Worm (Caenorhabditis elegans) whole organism, L4 larva: ENCODE data around the gene R07B7.9.

Experiments used
- D1046.2 ChIP-seq: fragments of 200-800 bp; sonication (Bioruptor generic); IDR thresholded peaks from 2 replicates; pipeline ENCODE4 v1.3.6; 2022; ENCODE audit warnings: missing genetic modification characterization, missing compliant biosample characterization
- F10B5.3 ChIP-seq: sonication (generic microtip); optimal IDR thresholded peaks from 2 replicates; lab custom pipeline; 2016; ENCODE audit warnings: mild to moderate bottlenecking, missing genetic modification characterization, missing compliant biosample characterization
- F37D6.2 ChIP-seq: sonication (generic microtip); optimal IDR thresholded peaks from 2 replicates; lab custom pipeline; 2016; ENCODE audit warnings: mild to moderate bottlenecking, missing genetic modification characterization, missing compliant biosample characterization
- F49E8.2 ChIP-seq: sonication (generic microtip); optimal IDR thresholded peaks from 2 replicates; lab custom pipeline; 2016; ENCODE audit warnings: missing compliant biosample characterization, mild to moderate bottlenecking, missing genetic modification characterization, borderline replicate concordance
- T26A8.4 ChIP-seq: fragments of 200-800 bp; sonication (Bioruptor generic); IDR thresholded peaks from 2 replicates; pipeline ENCODE4 v1.3.6; 2022; ENCODE audit warnings: missing genetic modification characterization, missing compliant biosample characterization
- Y105C5A.15 ChIP-seq: fragments of 200-800 bp; sonication (Bioruptor generic); IDR thresholded peaks from 2 replicates; pipeline ENCODE4 v1.3.6; 2022; ENCODE audit warnings: missing genetic modification characterization, missing compliant biosample characterization
- Y48G9A.11 ChIP-seq: fragments of 200-800 bp; sonication (Bioruptor generic); IDR thresholded peaks from 2 replicates; pipeline ENCODE4 v1.3.6; 2022; ENCODE audit warnings: missing genetic modification reagents, missing genetic modification characterization, missing compliant biosample characterization
- ZK546.5 ChIP-seq, 2 experiments: sonication (generic microtip); optimal IDR thresholded peaks; 2 replicates each; lab custom pipeline; 2017; ENCODE audit warnings: missing biosample characterization in 2 of 2, missing genetic modification characterization in 2 of 2
- aly-2 ChIP-seq: sonication (generic microtip); optimal IDR thresholded peaks from 2 replicates; lab custom pipeline; 2018; ENCODE audit warnings: missing biosample characterization, missing genetic modification characterization
- ama-1 ChIP-seq: fragments of 150-350 bp; optimal IDR thresholded peaks from 2 replicates; lab custom pipeline; 2014; ENCODE audit warnings: inconsistent platforms, mixed read lengths
- arid-1 ChIP-seq: fragments of 200-800 bp; sonication (Bioruptor generic); conservative IDR thresholded peaks from 2 replicates; pipeline ENCODE4 v1.3.6; 2022; ENCODE audit warnings: missing genetic modification reagents, missing genetic modification characterization, missing compliant biosample characterization
- ceh-28 ChIP-seq: fragments of 150-350 bp; optimal IDR thresholded peaks from 2 replicates; lab custom pipeline; 2014; ENCODE audit warnings: missing biosample characterization, missing genetic modification reagents, missing genetic modification characterization
- ceh-32 ChIP-seq: sonication (generic microtip); optimal IDR thresholded peaks from 2 replicates; lab custom pipeline; 2016; ENCODE audit warnings: mild to moderate bottlenecking, missing genetic modification characterization, missing compliant biosample characterization; ENCODE audit not compliant: poor library complexity
- ceh-44 ChIP-seq: fragments of 200-800 bp; sonication (Bioruptor generic); IDR thresholded peaks from 2 replicates; pipeline ENCODE4 v1.3.6; 2022; ENCODE audit warnings: missing genetic modification reagents, missing genetic modification characterization, missing compliant biosample characterization
- ceh-82 ChIP-seq: sonication (generic microtip); optimal IDR thresholded peaks from 2 replicates; lab custom pipeline; 2017; ENCODE audit warnings: missing biosample characterization, missing genetic modification characterization
- ces-1 ChIP-seq: fragments of 150-350 bp; sonication (generic microtip); optimal IDR thresholded peaks from 4 replicates; lab custom pipeline; 2014; ENCODE audit warnings: missing biosample characterization, missing genetic modification reagents, missing genetic modification characterization
- ctbp-1 ChIP-seq: fragments of 200-800 bp; sonication (Bioruptor generic); IDR thresholded peaks from 2 replicates; pipeline ENCODE4 v1.3.6; 2022; ENCODE audit warnings: missing genetic modification reagents, missing genetic modification characterization, missing compliant biosample characterization
- daf-16 ChIP-seq, 3 experiments: sonication (generic microtip); optimal IDR thresholded peaks; 2 replicates each; lab custom pipeline; 2016 to 2017; ENCODE audit warnings: missing genetic modification characterization in 3 of 3, missing genetic modification reagents in 3 of 3, mild to moderate bottlenecking in 2 of 3, missing compliant biosample characterization in 2 of 3, missing biosample characterization in 1 of 3, moderate library complexity in 1 of 3
- daf-8 ChIP-seq: fragments of 200-800 bp; sonication (Bioruptor generic); IDR thresholded peaks from 2 replicates; pipeline ENCODE4 v1.3.6; 2022; ENCODE audit warnings: missing genetic modification characterization, missing compliant biosample characterization
- dmd-6 ChIP-seq: fragments of 200-800 bp; sonication (Bioruptor generic); IDR thresholded peaks from 2 replicates; pipeline ENCODE4 v1.3.6; 2022; ENCODE audit warnings: missing genetic modification reagents, missing genetic modification characterization, missing compliant biosample characterization
- dmd-8 ChIP-seq: fragments of 200-800 bp; sonication (Bioruptor generic); IDR thresholded peaks from 2 replicates; pipeline ENCODE4 v1.3.6; 2022; ENCODE audit warnings: missing genetic modification characterization, missing compliant biosample characterization
- dmd-9 ChIP-seq: fragments of 200-800 bp; sonication (Bioruptor generic); IDR thresholded peaks from 2 replicates; pipeline ENCODE4 v1.3.6; 2022; ENCODE audit warnings: missing genetic modification reagents, missing genetic modification characterization, missing compliant biosample characterization
- egl-27 ChIP-seq: sonication (generic microtip); optimal IDR thresholded peaks from 3 replicates; lab custom pipeline; 2017; ENCODE audit warnings: missing biosample characterization, missing genetic modification reagents, missing genetic modification characterization
- egl-43 ChIP-seq: fragments of 200-800 bp; sonication (Bioruptor generic); IDR thresholded peaks from 2 replicates; pipeline ENCODE4 v1.3.6; 2022; ENCODE audit warnings: missing genetic modification reagents, missing genetic modification characterization, missing compliant biosample characterization
- fkh-10 ChIP-seq: fragments of 150-350 bp; optimal IDR thresholded peaks from 2 replicates; lab custom pipeline; 2014; ENCODE audit warnings: missing biosample characterization, missing genetic modification reagents, missing genetic modification characterization
- fos-1 ChIP-seq: fragments of 150-350 bp; optimal IDR thresholded peaks from 2 replicates; lab custom pipeline; 2014; ENCODE audit warnings: missing biosample characterization, missing genetic modification characterization
- hmg-1.1 ChIP-seq: fragments of 200-800 bp; sonication (Bioruptor generic); IDR thresholded peaks from 2 replicates; pipeline ENCODE4 v1.3.6; 2022; ENCODE audit warnings: missing genetic modification reagents, missing genetic modification characterization, missing compliant biosample characterization
- jun-1 ChIP-seq: fragments of 150-350 bp; optimal IDR thresholded peaks from 2 replicates; lab custom pipeline; 2014; ENCODE audit warnings: missing biosample characterization, missing genetic modification reagents, missing genetic modification characterization
- lin-1 ChIP-seq: fragments of 200-800 bp; sonication (Bioruptor generic); IDR thresholded peaks from 2 replicates; pipeline ENCODE4 v1.3.6; 2022; ENCODE audit warnings: missing genetic modification reagents, missing genetic modification characterization, missing compliant biosample characterization
- lin-13 ChIP-seq: fragments of 150-350 bp; optimal IDR thresholded peaks from 2 replicates; lab custom pipeline; 2014; ENCODE audit warnings: missing biosample characterization, missing genetic modification reagents, missing genetic modification characterization
- lin-39 ChIP-seq: fragments of 150-350 bp; optimal IDR thresholded peaks from 2 replicates; lab custom pipeline; 2014; ENCODE audit warnings: missing biosample characterization, missing genetic modification reagents, missing genetic modification characterization
- lir-3 ChIP-seq: sonication (generic microtip); optimal IDR thresholded peaks from 2 replicates; lab custom pipeline; 2016; ENCODE audit warnings: mild to moderate bottlenecking, missing genetic modification characterization, missing compliant biosample characterization
- mdl-1 ChIP-seq, 2 experiments: fragments of 150-350 bp in 1 of 2; sonication (generic microtip) in 1 of 2; optimal IDR thresholded peaks; 2 replicates each; lab custom pipeline; 2014 to 2017; ENCODE audit warnings: missing biosample characterization in 2 of 2, missing genetic modification characterization in 2 of 2
- mdt-29 ChIP-seq: fragments of 200-800 bp; sonication (Bioruptor generic); IDR thresholded peaks from 2 replicates; pipeline ENCODE4 v1.3.6; 2022; ENCODE audit warnings: missing genetic modification reagents, missing genetic modification characterization, missing compliant biosample characterization
- mep-1 ChIP-seq: fragments of 150-350 bp; sonication (generic microtip); optimal IDR thresholded peaks from 3 replicates; lab custom pipeline; 2014; ENCODE audit warnings: missing biosample characterization, missing genetic modification characterization
- mxl-2 ChIP-seq: fragments of 200-800 bp; sonication (Bioruptor generic); conservative IDR thresholded peaks from 2 replicates; pipeline ENCODE4 v1.3.6; 2022; ENCODE audit warnings: missing genetic modification reagents, missing genetic modification characterization, missing compliant biosample characterization
- mxl-3 ChIP-seq: fragments of 200-800 bp; sonication (Bioruptor generic); optimal IDR thresholded peaks from 2 replicates; lab custom pipeline; 2018; ENCODE audit warnings: mild to moderate bottlenecking, missing genetic modification characterization, missing compliant biosample characterization
- nhr-10 ChIP-seq: fragments of 150-350 bp; optimal IDR thresholded peaks from 2 replicates; lab custom pipeline; 2014; ENCODE audit warnings: missing biosample characterization, missing genetic modification characterization
- nhr-111 ChIP-seq: fragments of 200-800 bp; sonication (Bioruptor generic); optimal IDR thresholded peaks from 2 replicates; lab custom pipeline; 2018; ENCODE audit warnings: mild to moderate bottlenecking, missing genetic modification characterization, missing compliant biosample characterization
- nhr-42 ChIP-seq: fragments of 200-800 bp; sonication (Bioruptor generic); IDR thresholded peaks from 2 replicates; pipeline ENCODE4 v1.3.6; 2022; ENCODE audit warnings: missing genetic modification characterization, missing compliant biosample characterization
- nhr-48 ChIP-seq: sonication (generic microtip); optimal IDR thresholded peaks from 2 replicates; lab custom pipeline; 2016; ENCODE audit warnings: mild to moderate bottlenecking, missing genetic modification characterization, missing compliant biosample characterization
- nhr-6 ChIP-seq: fragments of 150-350 bp; optimal IDR thresholded peaks from 2 replicates; lab custom pipeline; 2014; ENCODE audit warnings: missing biosample characterization, missing genetic modification characterization
- php-3 ChIP-seq: fragments of 200-800 bp; sonication (Bioruptor generic); IDR thresholded peaks from 2 replicates; pipeline ENCODE4 v1.3.6; 2022; ENCODE audit warnings: missing genetic modification reagents, missing genetic modification characterization, missing compliant biosample characterization
- saeg-2 ChIP-seq: fragments of 200-800 bp; sonication (Bioruptor generic); IDR thresholded peaks from 2 replicates; pipeline ENCODE4 v1.3.6; 2022; ENCODE audit warnings: missing genetic modification reagents, missing genetic modification characterization, missing compliant biosample characterization
- sdz-12 ChIP-seq: fragments of 200-800 bp; sonication (Bioruptor generic); optimal IDR thresholded peaks from 2 replicates; lab custom pipeline; 2018; ENCODE audit warnings: mild to moderate bottlenecking, missing genetic modification characterization, missing compliant biosample characterization
- skn-1 ChIP-seq: fragments of 150-350 bp; optimal IDR thresholded peaks from 2 replicates; lab custom pipeline; 2014; ENCODE audit warnings: missing biosample characterization, missing genetic modification characterization
- unc-130 ChIP-seq: sonication (generic microtip); optimal IDR thresholded peaks from 2 replicates; lab custom pipeline; 2016; ENCODE audit warnings: missing genetic modification reagents, missing genetic modification characterization, missing compliant biosample characterization
- unc-62 ChIP-seq, 3 experiments: fragments of 150-350 bp in 1 of 3; sonication (generic microtip); optimal IDR thresholded peaks in 2 of 3; peaks in 1 of 3; 1 replicate in 1 of 3; 2 replicates in 2 of 3; lab custom pipeline; 2014 to 2017; ENCODE audit warnings: missing biosample characterization in 3 of 3, missing genetic modification characterization in 3 of 3, missing genetic modification reagents in 3 of 3, missing genotype in 1 of 3
- vab-7 ChIP-seq: fragments of 200-800 bp; sonication (Bioruptor generic); IDR thresholded peaks from 2 replicates; pipeline ENCODE4 v1.3.6; 2022; ENCODE audit warnings: missing genetic modification reagents, missing genetic modification characterization, missing compliant biosample characterization
- zip-2 ChIP-seq: fragments of 150-350 bp; optimal IDR thresholded peaks from 2 replicates; lab custom pipeline; 2014; ENCODE audit warnings: missing biosample characterization, missing genetic modification characterization
- ztf-7 ChIP-seq: fragments of 150-350 bp; optimal IDR thresholded peaks from 2 replicates; lab custom pipeline; 2014; ENCODE audit warnings: missing biosample characterization, missing genetic modification characterization

Gene R07B7.9

DNA sequence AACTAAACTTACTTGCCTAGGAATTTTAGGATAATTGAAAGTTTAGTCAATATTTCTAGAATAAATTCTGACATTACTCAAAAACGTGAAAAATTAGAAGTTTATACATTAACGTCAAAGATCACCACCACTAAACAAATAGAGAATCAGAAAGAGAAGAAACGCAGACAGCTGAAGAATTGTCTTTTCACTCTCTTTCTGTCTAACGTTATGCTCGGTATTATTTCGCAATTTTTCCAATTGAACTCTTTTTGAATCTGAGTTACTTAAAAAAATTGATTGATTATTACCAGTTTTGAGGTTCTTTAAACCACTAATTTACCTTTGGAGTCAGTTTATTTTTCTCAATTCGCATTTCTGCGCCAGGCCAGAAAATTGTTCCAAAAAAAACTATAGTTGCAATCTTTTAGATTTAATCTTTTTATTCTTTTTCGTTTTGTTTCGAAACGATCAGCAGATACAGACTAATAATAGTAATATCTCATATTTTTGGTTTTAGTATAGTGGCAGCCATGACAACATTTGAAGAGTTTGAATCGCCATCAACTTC, 20.7 kb upstream of the R07B7.9 start, which contains the start of gene nhr-154 (continued):
- no peak for TF ChIP-seq F10B5.3
- no peak for TF ChIP-seq D1046.2 (GFP tag; lab: Robert Waterston, UW)
- no peak for TF ChIP-seq nhr-111
- no peak for TF ChIP-seq jun-1 (tag; lab: Kevin White, UChicago)
- TF ChIP-seq php-3 (GFP tag; lab: Robert Waterston, UW): no peak
- no peak for TF ChIP-seq ama-1 (lab: Kevin White, UChicago)
- TF ChIP-seq zip-2 (tag; lab: Kevin White, UChicago): no peak
- peak; percentile 20 for TF ChIP-seq mep-1 (tag; lab: Kevin White, UChicago)
- TF ChIP-seq hmg-1.1 (GFP tag; lab: Robert Waterston, UW): peak; percentile 52; the same call in 1 of the 2 replicates
- TF ChIP-seq dmd-8 (GFP tag; lab: Robert Waterston, UW): no peak
- no peak for TF ChIP-seq daf-8 (GFP tag; lab: Robert Waterston, UW)
- TF ChIP-seq Y105C5A.15 (GFP tag; lab: Robert Waterston, UW): no peak
- TF ChIP-seq nhr-10: no peak
- TF ChIP-seq ceh-44: no peak
- TF ChIP-seq mdt-29 (GFP tag; lab: Robert Waterston, UW): no peak
- no peak for TF ChIP-seq ceh-82
- no peak for TF ChIP-seq fos-1 (tag; lab: Kevin White, UChicago)
- TF ChIP-seq egl-27 (tag; lab: Kevin White, UChicago): no peak
- no peak for TF ChIP-seq mxl-3 (GFP tag; lab: Kevin White, UChicago)
- TF ChIP-seq F49E8.2 (tag; lab: Kevin White, UChicago): no peak
- no peak for TF ChIP-seq nhr-48 (tag; lab: Kevin White, UChicago)
- no peak for TF ChIP-seq skn-1 (tag; lab: Kevin White, UChicago)
- TF ChIP-seq sdz-12: no peak
- TF ChIP-seq dmd-9 (GFP tag; lab: Robert Waterston, UW): no peak
- TF ChIP-seq lin-13 (GFP tag; lab: Kevin White, UChicago): no peak
- TF ChIP-seq mdl-1 (tag; optimal IDR thresholded peaks at IDR 0.05; lab: Kevin White, UChicago): no peak
- no peak for TF ChIP-seq F37D6.2 (tag; lab: Kevin White, UChicago)
- TF ChIP-seq vab-7: no peak
- peak; percentile 6; the same call in 1 of the 2 replicates for TF ChIP-seq dmd-6 (GFP tag; lab: Robert Waterston, UW)
- TF ChIP-seq egl-43 (GFP tag; lab: Robert Waterston, UW): no peak
- TF ChIP-seq ZK546.5 (tag; optimal IDR thresholded peaks at IDR 0.05; lab: Kevin White, UChicago): no peak
- no peak for TF ChIP-seq lir-3 (tag; lab: Kevin White, UChicago)
- no peak for TF ChIP-seq lin-39
- TF ChIP-seq arid-1 (GFP tag; lab: Robert Waterston, UW): no peak
- TF ChIP-seq ceh-32 (tag; lab: Kevin White, UChicago): no peak
- no peak for TF ChIP-seq ztf-7 (tag; lab: Kevin White, UChicago)
- TF ChIP-seq daf-16 (GFP tag; optimal IDR thresholded peaks at IDR 0.05; lab: Kevin White, UChicago): no peak
- TF ChIP-seq daf-16 (tag; optimal IDR thresholded peaks at IDR 0.05; lab: Kevin White, UChicago): peak; percentile 33
- no peak for TF ChIP-seq nhr-42 (GFP tag; lab: Robert Waterston, UW)
- no peak for TF ChIP-seq ctbp-1 (GFP tag; lab: Robert Waterston, UW)
- no peak for TF ChIP-seq T26A8.4
- no peak for TF ChIP-seq mxl-2 (GFP tag; lab: Robert Waterston, UW)
- no peak for TF ChIP-seq unc-62 (GFP tag; optimal IDR thresholded peaks at IDR 0.05 in 1 of 2; lab: Kevin White, UChicago)
- TF ChIP-seq unc-62 (tag; optimal IDR thresholded peaks at IDR 0.05; lab: Kevin White, UChicago): no peak
- TF ChIP-seq unc-130 (GFP tag; lab: Kevin White, UChicago): no peak
- no peak for TF ChIP-seq fkh-10 (GFP tag; lab: Kevin White, UChicago)
- TF ChIP-seq ceh-28 (tag; lab: Kevin White, UChicago): no peak
- TF ChIP-seq ces-1: no peak
- TF ChIP-seq saeg-2 (GFP tag; lab: Robert Waterston, UW): no peak
- no peak for TF ChIP-seq lin-1 (GFP tag; lab: Robert Waterston, UW)
- no peak for TF ChIP-seq Y48G9A.11 (GFP tag; lab: Robert Waterston, UW)
- TF ChIP-seq aly-2 (tag; lab: Kevin White, UChicago): no peak
- TF ChIP-seq nhr-6: peak; percentile 81
